Fruit fly (Drosophila melanogaster) whole organism, embryonic: Measurements from ENCODE around the gene Ufl1.

Experiments used
- Bdp1 ChIP-seq: fragments of 200-800 bp; sonication (Bioruptor generic); optimal IDR thresholded peaks from 3 replicates; lab custom pipeline; 2016; ENCODE audit warnings: missing biosample characterization, missing genetic modification characterization
- CG10209 ChIP-seq: fragments of 200-800 bp; sonication (Bioruptor generic); optimal IDR thresholded peaks from 3 replicates; lab custom pipeline; 2017; ENCODE audit warnings: missing biosample characterization, mild to moderate bottlenecking, missing genetic modification characterization, missing genetic modification reagents
- CG10462 ChIP-seq: fragments of 200-800 bp; sonication (Bioruptor generic); optimal IDR thresholded peaks from 2 replicates; lab custom pipeline; 2016; ENCODE audit warnings: missing biosample characterization, missing genetic modification characterization
- CG11560 ChIP-seq: fragments of 200-800 bp; sonication (Bioruptor generic); IDR thresholded peaks from 3 replicates; pipeline ENCODE4 v1.3.6; 2022; ENCODE audit warnings: missing biosample characterization, missing genetic modification characterization
- CG12769 ChIP-seq: fragments of 200-800 bp; sonication (Bioruptor generic); optimal IDR thresholded peaks from 2 replicates; lab custom pipeline; 2019; ENCODE audit warnings: missing biosample characterization, mild to moderate bottlenecking, missing genetic modification characterization, moderate library complexity
- CG13287 ChIP-seq: fragments of 200-800 bp; sonication (Bioruptor generic); IDR thresholded peaks from 2 replicates; pipeline ENCODE4 v1.3.6; 2022; ENCODE audit warnings: missing biosample characterization, missing genetic modification characterization; ENCODE audit not compliant: partially characterized antibody
- CG13296 ChIP-seq: fragments of 200-800 bp; sonication (Bioruptor generic); optimal IDR thresholded peaks from 3 replicates; lab custom pipeline; 2018; ENCODE audit warnings: missing biosample characterization, mild to moderate bottlenecking, missing genetic modification characterization
- CG15073 ChIP-seq: fragments of 200-800 bp; sonication (Bioruptor generic); optimal IDR thresholded peaks from 2 replicates; lab custom pipeline; 2016; ENCODE audit warnings: missing biosample characterization, missing genetic modification characterization
- CG15479 ChIP-seq: fragments of 200-800 bp; sonication (Bioruptor generic); optimal IDR thresholded peaks from 3 replicates; lab custom pipeline; 2019; ENCODE audit warnings: missing biosample characterization, mild to moderate bottlenecking, missing genetic modification characterization, moderate library complexity
- CG15514 ChIP-seq: fragments of 200-800 bp; sonication (Bioruptor generic); optimal IDR thresholded peaks from 3 replicates; lab custom pipeline; 2017; ENCODE audit warnings: missing biosample characterization, missing genetic modification characterization, mild to moderate bottlenecking, moderate library complexity, missing genetic modification reagents
- CG16815 ChIP-seq: fragments of 200-800 bp; sonication (Bioruptor generic); optimal IDR thresholded peaks from 3 replicates; lab custom pipeline; 2017; ENCODE audit warnings: missing biosample characterization, mild to moderate bottlenecking, missing genetic modification characterization
- CG17385 ChIP-seq: fragments of 200-800 bp; sonication (Bioruptor generic); optimal IDR thresholded peaks from 3 replicates; lab custom pipeline; 2018; ENCODE audit warnings: missing biosample characterization, mild to moderate bottlenecking, missing genetic modification characterization
- CG2889 ChIP-seq: fragments of 200-800 bp; sonication (Bioruptor generic); IDR thresholded peaks from 3 replicates; pipeline ENCODE4 v1.3.6; 2022; ENCODE audit warnings: missing biosample characterization, missing genetic modification characterization
- CG3163 ChIP-seq: fragments of 200-800 bp; sonication (Bioruptor generic); optimal IDR thresholded peaks from 3 replicates; lab custom pipeline; 2016; ENCODE audit warnings: missing biosample characterization, missing genetic modification characterization
- CG3407 ChIP-seq: fragments of 200-800 bp; sonication (Bioruptor generic); optimal IDR thresholded peaks from 2 replicates; lab custom pipeline; 2018; ENCODE audit warnings: missing biosample characterization, mild to moderate bottlenecking, missing genetic modification characterization
- CG4820 ChIP-seq: fragments of 200-800 bp; sonication (Bioruptor generic); optimal IDR thresholded peaks from 3 replicates; lab custom pipeline; 2016; ENCODE audit warnings: missing biosample characterization, missing genetic modification characterization
- CG6654 ChIP-seq: fragments of 200-800 bp; sonication (Bioruptor generic); optimal IDR thresholded peaks from 2 replicates; lab custom pipeline; 2017; ENCODE audit warnings: missing biosample characterization, mild to moderate bottlenecking, missing genetic modification characterization
- CG8765 ChIP-seq: fragments of 200-800 bp; sonication (Bioruptor generic); IDR thresholded peaks from 2 replicates; pipeline ENCODE4 v1.3.6; 2022; ENCODE audit warnings: missing biosample characterization, missing genetic modification characterization
- CG9215 ChIP-seq: fragments of 200-800 bp; sonication (Bioruptor generic); IDR thresholded peaks from 2 replicates; pipeline ENCODE4 v1.3.6; 2022; ENCODE audit warnings: missing biosample characterization, missing genetic modification characterization
- CG9876 ChIP-seq: fragments of 200-800 bp; sonication (Bioruptor generic); optimal IDR thresholded peaks from 2 replicates; lab custom pipeline; 2016; ENCODE audit warnings: missing biosample characterization, missing genetic modification characterization
- Deaf1 ChIP-seq: fragments of 200-800 bp; optimal IDR thresholded peaks from 3 replicates; lab custom pipeline; 2019; ENCODE audit warnings: missing biosample characterization, mild to moderate bottlenecking, missing genetic modification characterization, moderate library complexity
- Dll ChIP-seq: fragments of 200-800 bp; sonication (Bioruptor generic); IDR thresholded peaks from 4 replicates; pipeline ENCODE4 v1.3.6; 2022; ENCODE audit warnings: missing biosample characterization, missing genetic modification characterization; ENCODE audit not compliant: partially characterized antibody
- Drgx ChIP-seq: fragments of 200-800 bp; sonication (Bioruptor generic); IDR thresholded peaks from 2 replicates; pipeline ENCODE4 v1.3.6; 2022; ENCODE audit warnings: missing biosample characterization, missing genetic modification characterization
- ERR ChIP-seq: fragments of 200-800 bp; sonication (Bioruptor generic); optimal IDR thresholded peaks from 2 replicates; lab custom pipeline; 2016; ENCODE audit warnings: missing biosample characterization, missing genetic modification characterization
- Eip74EF ChIP-seq, 2 experiments: fragments of 200-800 bp in 1 of 2; fragments of >200 bp in 1 of 2; sonication (Bioruptor generic) in 1 of 2; optimal IDR thresholded peaks; 2 replicates each; lab custom pipeline; 2017 to 2019; ENCODE audit warnings: missing biosample characterization in 2 of 2, missing genetic modification characterization in 2 of 2, mild to moderate bottlenecking in 1 of 2, moderate library complexity in 1 of 2
- Ets65A ChIP-seq: fragments of 200-800 bp; sonication (Bioruptor generic); peaks from one replicate; lab custom pipeline; 2016; ENCODE audit warnings: missing biosample characterization, missing genetic modification characterization
- Ets97D ChIP-seq: fragments of 200-800 bp; sonication (Bioruptor generic); optimal IDR thresholded peaks from 3 replicates; lab custom pipeline; 2016; ENCODE audit warnings: missing biosample characterization, missing genetic modification characterization
- Gsc ChIP-seq: fragments of 200-800 bp; sonication (Bioruptor generic); IDR thresholded peaks from 2 replicates; pipeline ENCODE4 v1.3.6; 2022; ENCODE audit warnings: missing biosample characterization, missing genetic modification characterization
- MBD-R2 ChIP-seq: fragments of 200-800 bp; sonication (Bioruptor generic); IDR thresholded peaks from 2 replicates; pipeline ENCODE4 v1.3.6; 2022; ENCODE audit warnings: missing biosample characterization, missing genetic modification characterization
- Meics ChIP-seq: fragments of 200-800 bp; sonication (Bioruptor generic); optimal IDR thresholded peaks from 2 replicates; lab custom pipeline; 2017; ENCODE audit warnings: missing biosample characterization, mild to moderate bottlenecking, missing genetic modification characterization
- NC2β ChIP-seq: fragments of 200-800 bp; sonication (Bioruptor generic); optimal IDR thresholded peaks from 2 replicates; lab custom pipeline; 2016; ENCODE audit warnings: missing biosample characterization, missing genetic modification characterization
- Usf ChIP-seq: fragments of 200-800 bp; sonication (Bioruptor generic); optimal IDR thresholded peaks from 2 replicates; lab custom pipeline; 2017; ENCODE audit warnings: missing genotype, missing biosample characterization, missing genetic modification characterization
- bigmax ChIP-seq: fragments of 200-800 bp; sonication (Bioruptor generic); optimal IDR thresholded peaks from 2 replicates; lab custom pipeline; 2018; ENCODE audit warnings: missing biosample characterization, mild to moderate bottlenecking, missing genetic modification characterization
- chn ChIP-seq: fragments of 200-800 bp; sonication (Bioruptor generic); optimal IDR thresholded peaks from 2 replicates; lab custom pipeline; 2016; ENCODE audit warnings: missing biosample characterization, missing genetic modification characterization
- crc ChIP-seq: fragments of 200-800 bp; sonication (Bioruptor generic); optimal IDR thresholded peaks from 2 replicates; lab custom pipeline; 2016; ENCODE audit warnings: missing biosample characterization, missing genetic modification characterization
- dmrt99B ChIP-seq: fragments of 200-800 bp; sonication (Bioruptor generic); optimal IDR thresholded peaks from 2 replicates; lab custom pipeline; 2018; ENCODE audit warnings: missing biosample characterization, mild to moderate bottlenecking, missing genetic modification characterization, moderate library complexity
- fd3F ChIP-seq: fragments of 200-800 bp; sonication (Bioruptor generic); optimal IDR thresholded peaks from 2 replicates; lab custom pipeline; 2018; ENCODE audit warnings: missing biosample characterization, mild to moderate bottlenecking, missing genetic modification characterization, moderate library complexity
- gt ChIP-seq: fragments of 200-800 bp; sonication (Bioruptor generic); IDR thresholded peaks from 2 replicates; pipeline ENCODE4 v1.3.6; 2022; ENCODE audit warnings: missing biosample characterization, missing genetic modification characterization
- ham ChIP-seq: fragments of 200-800 bp; sonication (Bioruptor generic); IDR thresholded peaks from 2 replicates; pipeline ENCODE4 v1.3.6; 2022; ENCODE audit warnings: missing biosample characterization, missing genetic modification characterization
- insv ChIP-seq, 2 experiments: fragments of 200-800 bp; sonication (Bioruptor generic); optimal IDR thresholded peaks; 3 replicates each; lab custom pipeline; 2016 to 2018; ENCODE audit warnings: missing biosample characterization in 2 of 2, missing genetic modification characterization in 2 of 2
- jing ChIP-seq: fragments of 200-800 bp; sonication (Bioruptor generic); optimal IDR thresholded peaks from 2 replicates; lab custom pipeline; 2018; ENCODE audit warnings: missing biosample characterization, mild to moderate bottlenecking, missing genetic modification characterization
- kni ChIP-seq: fragments of 200-800 bp; sonication (Bioruptor generic); optimal IDR thresholded peaks from 3 replicates; lab custom pipeline; 2017; ENCODE audit warnings: mild to moderate bottlenecking, missing biosample characterization, missing genetic modification reagents, missing genetic modification characterization
- nau ChIP-seq: fragments of 200-800 bp; sonication (Bioruptor generic); optimal IDR thresholded peaks from 3 replicates; lab custom pipeline; 2017; ENCODE audit warnings: missing biosample characterization, mild to moderate bottlenecking, missing genetic modification characterization, missing genetic modification reagents
- onecut ChIP-seq: fragments of 200-800 bp; sonication (Bioruptor generic); IDR thresholded peaks from 2 replicates; pipeline ENCODE4 v1.3.6; 2022; ENCODE audit warnings: missing biosample characterization, missing genetic modification characterization
- org-1 ChIP-seq: fragments of 200-800 bp; sonication (Bioruptor generic); optimal IDR thresholded peaks from 2 replicates; lab custom pipeline; 2017; ENCODE audit warnings: missing biosample characterization, missing genetic modification characterization
- pros ChIP-seq: fragments of 200-800 bp; sonication (Bioruptor generic); optimal IDR thresholded peaks from 3 replicates; lab custom pipeline; 2019; ENCODE audit warnings: missing biosample characterization, mild to moderate bottlenecking, missing genetic modification characterization, moderate library complexity
- run ChIP-seq: fragments of 200-800 bp; sonication (Bioruptor generic); optimal IDR thresholded peaks from 3 replicates; lab custom pipeline; 2018; ENCODE audit warnings: missing biosample characterization, mild to moderate bottlenecking, missing genetic modification characterization
- shn ChIP-seq: fragments of 200-800 bp; sonication (Bioruptor generic); optimal IDR thresholded peaks from 3 replicates; lab custom pipeline; 2016; ENCODE audit warnings: missing biosample characterization, missing genetic modification characterization
- sisA ChIP-seq: fragments of 200-800 bp; sonication (Bioruptor generic); IDR thresholded peaks from 2 replicates; pipeline ENCODE4 v1.3.6; 2022; ENCODE audit warnings: missing biosample characterization, missing genetic modification characterization
- sqz ChIP-seq: fragments of 200-800 bp; sonication (Bioruptor generic); optimal IDR thresholded peaks from 3 replicates; lab custom pipeline; 2018; ENCODE audit warnings: missing biosample characterization, mild to moderate bottlenecking, missing genetic modification characterization
- vnd ChIP-seq: fragments of 200-800 bp; sonication (Bioruptor generic); IDR thresholded peaks from 3 replicates; pipeline ENCODE4 v1.3.6; 2022; ENCODE audit warnings: missing biosample characterization, missing genetic modification characterization; ENCODE audit not compliant: partially characterized antibody

The Ufl1 gene

dm6 chr3R:7067092-7067491 is 7.2 kb downstream of the Ufl1 start, which contains the start of the genes CG1105 and CG1965 (continued):
- TF ChIP-seq Meics (peak; percentile 88), Gsc (peak; percentile 86), fd3F (GFP tag; lab: Kevin White, UChicago) (peak; percentile 90), ERR (GFP tag; lab: Kevin White, UChicago) (peak; percentile 80), CG6654 (GFP tag; lab: Kevin White, UChicago) (peak; percentile 63), CG9876 (GFP tag; lab: Kevin White, UChicago) (peak; percentile 92), crc (GFP tag; lab: Kevin White, UChicago) (peak; percentile 82), CG3407 (GFP tag; lab: Kevin White, UChicago) (peak; percentile 75), Ets65A (peak; percentile 99), CG12769 (peak; percentile 91), org-1 (GFP tag; lab: Kevin White, UChicago) (peak; percentile 54), Dll (GFP tag; lab: Robert Waterston, UW) (peak; percentile 100), MBD-R2 (GFP tag; lab: Robert Waterston, UW) (peak; percentile 96), CG13287 (GFP tag; lab: Robert Waterston, UW) (peak; percentile 100), vnd (GFP tag; lab: Robert Waterston, UW) (peak; percentile 98), dmrt99B (tag; lab: Kevin White, UChicago) (no peak), shn (peak; percentile 94), NC2β (GFP tag; lab: Kevin White, UChicago) (peak; percentile 92), CG13296 (GFP tag; lab: Kevin White, UChicago) (peak; percentile 69), CG15073 (peak; percentile 51), nau (GFP tag; lab: Kevin White, UChicago) (peak; percentile 72), chn (GFP tag; lab: Kevin White, UChicago) (peak; percentile 97), CG10209 (GFP tag; lab: Kevin White, UChicago) (peak; percentile 90), sqz (GFP tag; lab: Kevin White, UChicago) (no peak), Usf (GFP tag; lab: Kevin White, UChicago) (peak; percentile 87), bigmax (GFP tag; lab: Kevin White, UChicago) (no peak), CG17385 (GFP tag; lab: Kevin White, UChicago) (peak; percentile 98), Bdp1 (GFP tag; lab: Kevin White, UChicago) (peak; percentile 85), Drgx (GFP tag; lab: Robert Waterston, UW) (peak; percentile 76), Ets97D (GFP tag; lab: Kevin White, UChicago) (peak; percentile 93), CG10462 (GFP tag; lab: Kevin White, UChicago) (peak; percentile 90), Deaf1 (tag; lab: Kevin White, UChicago) (peak; percentile 75), CG11560 (tag; lab: Robert Waterston, UW) (peak; percentile 85), CG15479 (no peak), sisA (GFP tag; lab: Robert Waterston, UW) (peak; percentile 96), CG3163 (GFP tag; lab: Kevin White, UChicago) (peak; percentile 76), ham (0 out of 2 replicates have a peak, but pooled peaks have one; percentile 28), pros (GFP tag; lab: Kevin White, UChicago) (no peak), run (tag; lab: Kevin White, UChicago) (peak; percentile 82), Eip74EF (GFP tag; optimal IDR thresholded peaks at IDR 0.05; lab: Kevin White, UChicago) (peak in 1 of 2 experiments; percentile 74), CG9215 (peak; percentile 94), kni (GFP tag; lab: Kevin White, UChicago) (peak; percentile 46), onecut (peak; percentile 82), jing (GFP tag; lab: Kevin White, UChicago) (peak; percentile 78), CG4820 (GFP tag; lab: Kevin White, UChicago) (peak; percentile 92), gt (peak; percentile 87), CG2889 (GFP tag; lab: Robert Waterston, UW) (peak; percentile 89), CG16815 (GFP tag; lab: Kevin White, UChicago) (peak; percentile 91), CG8765 (peak; percentile 96), CG15514 (GFP tag; lab: Kevin White, UChicago) (peak; percentile 91), insv (GFP tag; optimal IDR thresholded peaks at IDR 0.05; lab: Kevin White, UChicago) (peak in 1 of 2 experiments; percentile 57)
